Worm (Caenorhabditis elegans) whole organism, early embryonic: Measurements from ENCODE around the gene srw-40.

Experiments
- ama-1 ChIP-seq: fragments of 150-350 bp; optimal IDR thresholded peaks from 2 replicates; lab custom pipeline; 2014
- ceh-13 ChIP-seq: fragments of 200-800 bp; sonication (Bioruptor generic); optimal IDR thresholded peaks from 2 replicates; lab custom pipeline; 2018; ENCODE audit warnings: mild to moderate bottlenecking, missing genetic modification characterization, missing compliant biosample characterization

DNA sequence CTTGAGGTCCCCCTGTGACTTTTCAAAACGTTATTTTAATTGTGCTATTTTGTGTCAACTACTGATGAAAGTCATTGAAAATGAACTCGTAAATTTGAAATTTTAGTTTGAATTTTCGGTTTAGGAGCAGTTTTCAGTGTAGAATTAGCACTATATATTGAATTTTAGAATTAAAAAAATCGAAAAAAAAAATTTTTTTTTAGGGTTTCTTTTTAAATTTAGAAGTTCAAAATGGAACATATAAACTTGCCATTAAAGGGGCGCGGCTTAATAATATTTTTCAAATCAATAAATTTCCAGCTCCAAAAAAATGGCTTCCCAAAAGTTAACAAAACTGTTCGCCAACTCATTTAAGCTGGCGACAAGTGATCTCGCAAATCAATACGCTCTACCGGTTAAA, 35.0 kb upstream of the srw-40 start, which contains the start of gene H20J04.9:
- TF ChIP-seq ama-1 (lab: Kevin White, UChicago), result no peak
- no peak for TF ChIP-seq ceh-13 (GFP tag; lab: Kevin White, UChicago)
